Fruit fly (Drosophila melanogaster) whole organism, embryonic: ENCODE results near the gene mthl12.

ENCODE experiments used
- Abd-B ChIP-seq: fragments of 200-800 bp; sonication (Bioruptor generic); optimal IDR thresholded peaks from 2 replicates; lab custom pipeline; 2018; ENCODE audit warnings: missing biosample characterization, mild to moderate bottlenecking, missing genetic modification characterization, moderate library complexity
- CG10147 ChIP-seq: fragments of 200-800 bp; sonication (Bioruptor generic); optimal IDR thresholded peaks from 2 replicates; lab custom pipeline; 2019; ENCODE audit warnings: missing biosample characterization, mild to moderate bottlenecking, missing genetic modification characterization, moderate library complexity
- CG10321 ChIP-seq: fragments of 200-800 bp; sonication (Bioruptor generic); IDR thresholded peaks from 2 replicates; pipeline ENCODE4 v1.3.6; 2022; ENCODE audit warnings: missing biosample characterization, missing genetic modification characterization
- CG10366 ChIP-seq: fragments of 200-800 bp; sonication (Bioruptor generic); IDR thresholded peaks from 2 replicates; pipeline ENCODE4 v1.3.6; 2022; ENCODE audit warnings: missing biosample characterization, missing genetic modification characterization
- CG10543 ChIP-seq: fragments of 200-800 bp; sonication (Bioruptor generic); optimal IDR thresholded peaks from 3 replicates; lab custom pipeline; 2017; ENCODE audit warnings: missing biosample characterization, mild to moderate bottlenecking, missing genetic modification characterization, moderate library complexity
- CG11398 ChIP-seq: fragments of 200-800 bp; sonication (Bioruptor generic); optimal IDR thresholded peaks from 2 replicates; lab custom pipeline; 2016; ENCODE audit warnings: missing biosample characterization, missing genetic modification characterization
- CG12299 ChIP-seq: fragments of 200-800 bp; sonication (Bioruptor generic); optimal IDR thresholded peaks from 2 replicates; lab custom pipeline; 2018; ENCODE audit warnings: missing biosample characterization, mild to moderate bottlenecking, missing genetic modification characterization
- CG14014 ChIP-seq: fragments of 200-800 bp; sonication (Bioruptor generic); IDR thresholded peaks from 2 replicates; pipeline ENCODE4 v1.3.6; 2022; ENCODE audit warnings: missing biosample characterization, missing genetic modification characterization
- CG16813 ChIP-seq: fragments of 200-800 bp; sonication (Bioruptor generic); IDR thresholded peaks from 3 replicates; pipeline ENCODE4 v1.3.6; 2022; ENCODE audit warnings: missing biosample characterization, missing genetic modification characterization; ENCODE audit not compliant: partially characterized antibody
- CG16815 ChIP-seq: fragments of 200-800 bp; sonication (Bioruptor generic); optimal IDR thresholded peaks from 3 replicates; lab custom pipeline; 2017; ENCODE audit warnings: missing biosample characterization, mild to moderate bottlenecking, missing genetic modification characterization
- CG18262 ChIP-seq: fragments of 200-800 bp; optimal IDR thresholded peaks from 3 replicates; lab custom pipeline; 2019; ENCODE audit warnings: missing biosample characterization, mild to moderate bottlenecking, missing genetic modification characterization, moderate library complexity
- CG1832 ChIP-seq: fragments of 200-800 bp; sonication (Bioruptor generic); optimal IDR thresholded peaks from 2 replicates; lab custom pipeline; 2017; ENCODE audit warnings: missing biosample characterization, mild to moderate bottlenecking, missing genetic modification characterization, inconsistent platforms
- CG2129 ChIP-seq: fragments of 200-800 bp; sonication (Bioruptor generic); IDR thresholded peaks from 2 replicates; pipeline ENCODE4 v1.3.6; 2022; ENCODE audit warnings: missing biosample characterization, missing genetic modification characterization; ENCODE audit not compliant: partially characterized antibody
- CG2889 ChIP-seq: fragments of 200-800 bp; sonication (Bioruptor generic); IDR thresholded peaks from 3 replicates; pipeline ENCODE4 v1.3.6; 2022; ENCODE audit warnings: missing biosample characterization, missing genetic modification characterization
- CG3163 ChIP-seq: fragments of 200-800 bp; sonication (Bioruptor generic); optimal IDR thresholded peaks from 3 replicates; lab custom pipeline; 2016; ENCODE audit warnings: missing biosample characterization, missing genetic modification characterization
- CG32772 ChIP-seq: fragments of 200-800 bp; sonication (Bioruptor generic); IDR thresholded peaks from 2 replicates; pipeline ENCODE4 v1.3.6; 2022; ENCODE audit warnings: missing biosample characterization, missing genetic modification characterization
- CG4424 ChIP-seq: fragments of 200-800 bp; sonication (Bioruptor generic); optimal IDR thresholded peaks from 3 replicates; lab custom pipeline; 2016; ENCODE audit warnings: missing biosample characterization, missing genetic modification characterization
- CG6791 ChIP-seq: fragments of 200-800 bp; sonication (Bioruptor generic); IDR thresholded peaks from 3 replicates; pipeline ENCODE4 v1.3.6; 2022; ENCODE audit warnings: missing biosample characterization, missing genetic modification characterization; ENCODE audit not compliant: partially characterized antibody
- CG7839 ChIP-seq: fragments of 200-800 bp; sonication (Bioruptor generic); optimal IDR thresholded peaks from 3 replicates; lab custom pipeline; 2018; ENCODE audit warnings: missing biosample characterization, mild to moderate bottlenecking, missing genetic modification characterization, moderate library complexity
- CG7928 ChIP-seq: fragments of 200-800 bp; sonication (Bioruptor generic); optimal IDR thresholded peaks from 2 replicates; lab custom pipeline; 2017; ENCODE audit warnings: missing biosample characterization, mild to moderate bottlenecking, missing genetic modification characterization
- CG9876 ChIP-seq: fragments of 200-800 bp; sonication (Bioruptor generic); optimal IDR thresholded peaks from 2 replicates; lab custom pipeline; 2016; ENCODE audit warnings: missing biosample characterization, missing genetic modification characterization
- Dref ChIP-seq: fragments of 200-800 bp; sonication (Bioruptor generic); IDR thresholded peaks from 2 replicates; pipeline ENCODE4 v1.3.6; 2022; ENCODE audit warnings: missing biosample characterization, missing genetic modification characterization
- Ets65A ChIP-seq: fragments of 200-800 bp; sonication (Bioruptor generic); peaks from one replicate; lab custom pipeline; 2016; ENCODE audit warnings: missing biosample characterization, missing genetic modification characterization
- H2.0 ChIP-seq: fragments of 200-800 bp; sonication (Bioruptor generic); IDR thresholded peaks from 2 replicates; pipeline ENCODE4 v1.3.6; 2022; ENCODE audit warnings: missing biosample characterization, missing genetic modification characterization
- Hr51 ChIP-seq, 2 experiments: fragments of 200-800 bp; sonication (Bioruptor generic); optimal IDR thresholded peaks; 2 replicates in 1 of 2; 3 replicates in 1 of 2; lab custom pipeline; 2016 to 2018; ENCODE audit warnings: missing biosample characterization in 2 of 2, missing genetic modification characterization in 2 of 2, mild to moderate bottlenecking in 1 of 2, moderate library complexity in 1 of 2
- Kr ChIP-seq: fragments of 200-800 bp; sonication (Bioruptor generic); optimal IDR thresholded peaks from 2 replicates; lab custom pipeline; 2017; ENCODE audit warnings: missing biosample characterization, mild to moderate bottlenecking, missing genetic modification characterization
- Nf-YB ChIP-seq: fragments of 200-800 bp; sonication (Bioruptor generic); optimal IDR thresholded peaks from 3 replicates; lab custom pipeline; 2019; ENCODE audit warnings: missing biosample characterization, mild to moderate bottlenecking, missing genetic modification characterization, moderate library complexity
- PHDP ChIP-seq: fragments of 200-800 bp; sonication (Bioruptor generic); optimal IDR thresholded peaks from 3 replicates; lab custom pipeline; 2018; ENCODE audit warnings: missing biosample characterization, mild to moderate bottlenecking, missing genetic modification characterization, moderate library complexity
- Spps ChIP-seq: fragments of 200-800 bp; sonication (Bioruptor generic); optimal IDR thresholded peaks from 2 replicates; lab custom pipeline; 2018; ENCODE audit warnings: missing biosample characterization, mild to moderate bottlenecking, missing genetic modification characterization
- Ssrp ChIP-seq: fragments of 200-800 bp; sonication (Bioruptor generic); optimal IDR thresholded peaks from 2 replicates; lab custom pipeline; 2018; ENCODE audit warnings: missing biosample characterization, mild to moderate bottlenecking, missing genetic modification characterization, moderate library complexity
- Vsx1 ChIP-seq: fragments of 200-800 bp; sonication (Bioruptor generic); optimal IDR thresholded peaks from 2 replicates; lab custom pipeline; 2017; ENCODE audit warnings: missing biosample characterization, mild to moderate bottlenecking, missing genetic modification characterization, missing genetic modification reagents
- bowl ChIP-seq: fragments of 200-800 bp; sonication (Bioruptor generic); IDR thresholded peaks from 2 replicates; pipeline ENCODE4 v1.3.6; 2022; ENCODE audit warnings: missing biosample characterization, missing genetic modification characterization
- cg ChIP-seq: fragments of 200-800 bp; sonication (Bioruptor generic); optimal IDR thresholded peaks from 3 replicates; lab custom pipeline; 2019; ENCODE audit warnings: missing biosample characterization, mild to moderate bottlenecking, missing genetic modification characterization, moderate library complexity
- corto ChIP-seq: fragments of 200-800 bp; sonication (Bioruptor generic); optimal IDR thresholded peaks from 2 replicates; lab custom pipeline; 2016; ENCODE audit warnings: missing biosample characterization, mild to moderate bottlenecking, missing genetic modification characterization, moderate library complexity
- crol ChIP-seq: fragments of 200-800 bp; sonication (Bioruptor generic); IDR thresholded peaks from 2 replicates; pipeline ENCODE4 v1.3.6; 2022; ENCODE audit warnings: missing biosample characterization, missing genetic modification characterization
- crp ChIP-seq, 2 experiments: fragments of 200-800 bp; sonication (Bioruptor generic); optimal IDR thresholded peaks; 2 replicates in 1 of 2; 3 replicates in 1 of 2; lab custom pipeline; 2017; ENCODE audit warnings: missing biosample characterization in 2 of 2, missing genetic modification characterization in 2 of 2, mild to moderate bottlenecking in 1 of 2, moderate library complexity in 1 of 2
- dysf ChIP-seq: fragments of 200-800 bp; sonication (Bioruptor generic); IDR thresholded peaks from 3 replicates; pipeline ENCODE4 v1.3.6; 2022; ENCODE audit warnings: missing biosample characterization, missing genetic modification characterization
- esg ChIP-seq: fragments of 200-800 bp; sonication (Bioruptor generic); conservative IDR thresholded peaks from 2 replicates; pipeline ENCODE4 v1.3.6; 2022; ENCODE audit warnings: missing biosample characterization, missing genetic modification characterization
- mam ChIP-seq: fragments of 200-800 bp; sonication (Bioruptor generic); optimal IDR thresholded peaks from 3 replicates; lab custom pipeline; 2016; ENCODE audit warnings: missing biosample characterization, missing genetic modification characterization
- pita ChIP-seq: fragments of 200-800 bp; sonication (Bioruptor generic); optimal IDR thresholded peaks from 2 replicates; lab custom pipeline; 2017; ENCODE audit warnings: missing biosample characterization, mild to moderate bottlenecking, missing genetic modification characterization
- slou ChIP-seq: fragments of 200-800 bp; sonication (Bioruptor generic); optimal IDR thresholded peaks from 3 replicates; lab custom pipeline; 2016; ENCODE audit warnings: missing biosample characterization, missing genetic modification characterization
- sqz ChIP-seq: fragments of 200-800 bp; sonication (Bioruptor generic); optimal IDR thresholded peaks from 3 replicates; lab custom pipeline; 2018; ENCODE audit warnings: missing biosample characterization, mild to moderate bottlenecking, missing genetic modification characterization
- zen ChIP-seq: fragments of 200-800 bp; sonication (Bioruptor generic); optimal IDR thresholded peaks from 3 replicates; lab custom pipeline; 2018; ENCODE audit warnings: missing biosample characterization, mild to moderate bottlenecking, missing genetic modification characterization, moderate library complexity

mthl12 gene

DNA sequence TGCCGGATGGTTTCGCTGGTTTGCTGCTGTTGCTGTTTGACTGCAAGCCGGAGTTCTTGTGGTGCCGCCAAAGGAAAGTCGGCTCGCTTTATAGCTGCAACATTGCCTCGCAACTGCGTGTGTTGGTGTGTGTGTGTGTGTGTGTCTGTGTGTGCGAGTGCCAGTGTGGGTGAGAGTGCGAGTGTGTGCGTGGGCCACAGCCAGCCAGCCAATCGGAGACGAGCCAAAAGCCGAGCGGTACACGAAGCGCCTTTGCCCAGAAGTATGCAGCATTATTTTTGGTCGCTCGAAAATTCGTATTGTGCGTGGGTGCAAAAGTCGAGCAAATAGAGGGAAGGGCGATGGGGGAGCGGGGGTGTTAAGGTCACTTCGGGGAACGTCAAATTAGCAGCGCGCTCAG lies 41.7 kb downstream of the mthl12 start, which contains the start of gene CCHa2 (continued):
- TF ChIP-seq slou (GFP tag; lab: Kevin White, UChicago) = no peak
- TF ChIP-seq CG1832 (GFP tag; lab: Kevin White, UChicago) = no peak
- TF ChIP-seq mam (GFP tag; lab: Kevin White, UChicago) = no peak
- no peak for TF ChIP-seq CG6791 (GFP tag; lab: Robert Waterston, UW)

DNA sequence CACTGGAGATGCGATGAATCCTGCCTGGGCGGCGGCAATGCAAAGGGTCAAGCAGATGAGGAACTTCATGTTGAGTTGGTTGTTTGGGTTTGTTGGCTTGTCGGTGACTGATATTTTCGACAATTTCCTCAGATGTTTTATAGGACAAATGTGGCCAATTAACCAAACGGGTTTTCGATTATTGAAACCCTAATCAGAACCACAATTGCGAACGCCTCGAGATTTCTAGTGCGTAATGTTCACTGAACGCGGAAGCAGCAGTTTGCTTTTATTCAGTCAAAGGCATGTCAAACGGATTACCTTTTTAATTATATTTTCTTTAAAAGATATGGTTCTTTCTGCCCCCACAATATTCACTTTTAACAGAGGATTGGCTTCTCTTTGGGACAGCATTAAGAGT lies 43.6 kb downstream of the mthl12 start, which contains the start of gene CG14374:
Gene CG14374 (minus strand): TSS at position 101 of the 400 bp plus-strand sequence.
- TF ChIP-seq Ets65A (GFP tag; lab: Kevin White, UChicago) (peak; percentile 81), CG2129 (no peak)

DNA sequence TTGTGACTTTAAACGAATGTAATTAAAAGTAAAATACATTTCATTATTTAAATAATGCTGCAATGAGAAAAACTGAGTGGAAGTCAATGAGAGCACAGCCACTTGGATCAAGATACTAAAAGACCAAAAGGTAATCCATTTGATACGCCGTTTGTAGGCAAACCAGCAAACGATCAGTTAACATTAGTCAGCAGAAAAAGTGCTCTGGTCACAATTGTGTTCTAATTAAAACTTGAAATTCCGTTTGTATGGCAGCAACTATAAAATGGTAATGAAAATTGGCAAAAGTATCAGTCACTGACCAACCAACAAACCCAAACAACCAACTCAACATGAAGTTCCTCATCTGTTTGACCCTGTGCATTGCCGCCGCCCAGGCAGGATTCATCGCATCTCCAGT lies 44.1 kb downstream of the mthl12 start, which contains the start of gene CG14377:
Gene CG14377 (plus strand): TSS at position 301 of the 400 bp plus-strand sequence.
- TF ChIP-seq Dref (0 out of 2 replicates have a peak, but pooled peaks have one; percentile 19), CG10321 (GFP tag; lab: Robert Waterston, UW) (no peak), CG7928 (GFP tag; lab: Kevin White, UChicago) (no peak), CG9876 (GFP tag; lab: Kevin White, UChicago) (no peak), CG3163 (GFP tag; lab: Kevin White, UChicago) (no peak), CG2889 (GFP tag; lab: Robert Waterston, UW) (no peak), CG18262 (no peak), Ssrp (no peak)
- TF ChIP-seq, all 482 proteins: peak for 1

DNA sequence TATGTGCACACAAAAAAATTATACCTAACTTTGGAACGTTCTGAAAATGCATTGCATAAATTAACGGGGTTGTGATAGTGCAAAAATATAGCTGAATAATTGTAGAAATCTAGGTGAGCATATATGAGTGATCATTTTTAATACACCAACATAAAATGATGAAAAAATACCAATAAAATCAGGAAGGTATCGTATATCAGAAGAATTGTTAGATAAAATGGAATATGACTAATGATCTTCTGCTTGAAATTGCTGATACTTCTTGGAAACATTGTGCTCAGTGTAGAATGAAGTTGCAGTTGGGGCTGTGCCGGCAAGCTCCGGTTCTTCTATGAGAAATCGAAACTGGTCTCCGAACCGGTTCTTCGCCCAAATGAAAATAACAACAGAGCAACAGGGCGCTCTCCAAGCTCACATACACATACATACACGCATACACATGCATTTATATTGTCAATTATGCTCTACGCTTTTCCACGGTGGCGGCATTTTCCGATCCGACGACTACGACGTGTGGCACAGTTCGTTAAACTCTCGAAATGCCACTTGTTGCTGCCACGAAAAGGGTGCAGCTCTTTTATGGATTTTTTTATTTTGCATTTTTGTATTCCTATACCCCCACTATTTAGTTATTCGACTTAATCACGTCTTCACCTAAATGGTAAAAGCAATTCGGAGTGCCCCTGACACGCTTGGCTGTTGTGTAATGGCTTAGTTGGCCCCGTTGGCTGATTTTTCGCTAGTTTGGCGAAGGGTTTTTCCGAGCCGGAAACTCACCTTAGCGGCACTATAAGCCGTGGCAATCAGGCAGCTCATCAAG lies 47.6 kb downstream of the mthl12 start:
- no peak for TF ChIP-seq crol (GFP tag; lab: Robert Waterston, UW)
- peak; percentile 78 for TF ChIP-seq zen
- peak in 1 of 2 experiments; percentile 53 for TF ChIP-seq crp (GFP tag; optimal IDR thresholded peaks at IDR 0.05; lab: Kevin White, UChicago)
- peak; percentile 83 for TF ChIP-seq CG32772 (GFP tag; lab: Robert Waterston, UW)
- peak; percentile 70 for TF ChIP-seq CG12299 (tag; lab: Kevin White, UChicago)
- no peak for TF ChIP-seq Kr (GFP tag; lab: Kevin White, UChicago)
- TF ChIP-seq pita (GFP tag; lab: Kevin White, UChicago) = no peak
- TF ChIP-seq Hr51 (GFP tag; optimal IDR thresholded peaks at IDR 0.05; lab: Kevin White, UChicago) = peak; percentile 86 to 93
- TF ChIP-seq dysf (GFP tag; lab: Robert Waterston, UW) = peak; percentile 93
- TF ChIP-seq CG10366 (GFP tag; lab: Robert Waterston, UW) = peak; percentile 78
- peak; percentile 53 for TF ChIP-seq CG10543 (GFP tag; lab: Kevin White, UChicago)
- TF ChIP-seq CG16813 (GFP tag; lab: Robert Waterston, UW) = no peak
- peak; percentile 74; the same call in 1 of the 2 replicates for TF ChIP-seq CG14014 (GFP tag; lab: Robert Waterston, UW)
- TF ChIP-seq CG10147 = peak; percentile 80
- TF ChIP-seq cg (GFP tag; lab: Kevin White, UChicago) = peak; percentile 76
- peak; percentile 48 for TF ChIP-seq corto
- TF ChIP-seq PHDP (tag; lab: Kevin White, UChicago) = peak; percentile 91
- TF ChIP-seq esg (GFP tag; lab: Robert Waterston, UW) = peak; percentile 86
- peak; percentile 89 for TF ChIP-seq CG11398 (GFP tag; lab: Kevin White, UChicago)
- no peak for TF ChIP-seq bowl (GFP tag; lab: Robert Waterston, UW)
- peak; percentile 92 for TF ChIP-seq Abd-B
- TF ChIP-seq H2.0 (GFP tag; lab: Robert Waterston, UW) = peak; percentile 79
- TF ChIP-seq Vsx1 (GFP tag; lab: Kevin White, UChicago) = peak; percentile 81
- peak; percentile 86 for TF ChIP-seq CG4424 (GFP tag; lab: Kevin White, UChicago)
- peak; percentile 95 for TF ChIP-seq CG7839 (tag; lab: Kevin White, UChicago)
- TF ChIP-seq CG16815 = peak; percentile 87
- peak; percentile 80 for TF ChIP-seq Nf-YB (GFP tag; lab: Kevin White, UChicago)
- TF ChIP-seq Spps (tag; lab: Kevin White, UChicago) = peak; percentile 78
- TF ChIP-seq sqz (GFP tag; lab: Kevin White, UChicago) = peak; percentile 53
